Worm (Caenorhabditis elegans) whole organism, late embryonic: ENCODE data around the gene ensh-1.

Source experiments
- dmd-4 ChIP-seq: sonication (generic microtip); optimal IDR thresholded peaks from 2 replicates; lab custom pipeline; 2016; ENCODE audit warnings: borderline replicate concordance, missing genetic modification characterization, missing compliant biosample characterization
- dve-1 ChIP-seq: sonication (generic microtip); optimal IDR thresholded peaks from 2 replicates; lab custom pipeline; 2017; ENCODE audit warnings: antibody characterized with exemption, mild to moderate bottlenecking, missing genetic modification characterization, missing compliant biosample characterization
- elt-2 ChIP-seq: sonication (generic microtip); optimal IDR thresholded peaks from 2 replicates; lab custom pipeline; 2016; ENCODE audit warnings: missing genetic modification reagents, missing genetic modification characterization, missing compliant biosample characterization
- elt-4 ChIP-seq: sonication (generic microtip); optimal IDR thresholded peaks from 2 replicates; lab custom pipeline; 2016; ENCODE audit warnings: missing genetic modification characterization, missing compliant biosample characterization
- ets-4 ChIP-seq: sonication (generic microtip); optimal IDR thresholded peaks from 2 replicates; lab custom pipeline; 2016; ENCODE audit warnings: missing genetic modification characterization, missing compliant biosample characterization
- fkh-10 ChIP-seq: fragments of 150-350 bp; optimal IDR thresholded peaks from 2 replicates; lab custom pipeline; 2014; ENCODE audit warnings: missing biosample characterization, missing genetic modification reagents, missing genetic modification characterization
- pha-4 ChIP-seq: fragments of 150-350 bp; optimal IDR thresholded peaks from 2 replicates; lab custom pipeline; 2018; ENCODE audit warnings: missing biosample characterization, missing genetic modification reagents, missing genetic modification characterization
- tbx-7 ChIP-seq: sonication (generic microtip); optimal IDR thresholded peaks from 2 replicates; lab custom pipeline; 2016; ENCODE audit warnings: missing genotype, missing genetic modification characterization, missing compliant biosample characterization

- TF ChIP-seq dve-1 (tag; lab: Kevin White, UChicago), result no peak
- TF ChIP-seq fkh-10 (GFP tag; lab: Kevin White, UChicago), result no peak
- no peak for TF ChIP-seq ets-4 (tag; lab: Kevin White, UChicago)
- no peak for TF ChIP-seq tbx-7 (tag; lab: Kevin White, UChicago)
- TF ChIP-seq elt-4 (tag; lab: Kevin White, UChicago), result no peak
- TF ChIP-seq pha-4, result no peak
- no peak for TF ChIP-seq elt-2 (tag; lab: Kevin White, UChicago)
- TF ChIP-seq dmd-4 (tag; lab: Kevin White, UChicago), result no peak
These were observed 52.8 kb downstream of the ensh-1 start for ce11 chrX:8957974-8958373.
